Fruit fly (Drosophila melanogaster) Kc167 (cell line): ENCODE measurements around the gene CG5181.

Source experiments
- Myc ChIP-seq: fragments of >200 bp; optimal IDR thresholded peaks from 2 replicates; lab custom pipeline; 2017; ENCODE audit warnings: missing external identifiers
- Sin3A ChIP-seq: fragments of >200 bp; optimal IDR thresholded peaks from 2 replicates; lab custom pipeline; 2018; ENCODE audit warnings: missing external identifiers
- h ChIP-seq: fragments of >200 bp; optimal IDR thresholded peaks from 3 replicates; lab custom pipeline; 2018; ENCODE audit warnings: missing external identifiers
- insv ChIP-seq: fragments of >200 bp; optimal IDR thresholded peaks from 3 replicates; lab custom pipeline; 2018; ENCODE audit warnings: missing external identifiers
- psq ChIP-seq: fragments of >200 bp; optimal IDR thresholded peaks from 2 replicates; lab custom pipeline; 2017; ENCODE audit warnings: missing external identifiers
- ttk ChIP-seq: sonication (Bioruptor generic); optimal IDR thresholded peaks from 2 replicates; lab custom pipeline; 2017; ENCODE audit warnings: missing external identifiers

Gene CG5181

dm6 chr2L:7424907-7425689 is 15.5 kb upstream of the CG5181 start:
- TF ChIP-seq Myc (lab: Kevin White, UChicago), result no peak
- TF ChIP-seq ttk (lab: Kevin White, UChicago), result no peak
- TF ChIP-seq psq (lab: Kevin White, UChicago), result no peak
- no peak for TF ChIP-seq insv (lab: Kevin White, UChicago)
- TF ChIP-seq h, result no peak
- no peak for TF ChIP-seq Sin3A

dm6 chr2L:7424282-7424905 is 14.8 kb upstream of the CG5181 start:
- TF ChIP-seq insv (lab: Kevin White, UChicago) (no peak), h (no peak)

dm6 chr2L:7423333-7423895 is 13.8 kb upstream of the CG5181 start:
- no peak for TF ChIP-seq Sin3A
- TF ChIP-seq h, result no peak

- TF ChIP-seq Myc (lab: Kevin White, UChicago) (no peak), ttk (lab: Kevin White, UChicago) (no peak), insv (lab: Kevin White, UChicago) (no peak), h (no peak)
These were observed 13.0 kb upstream of the CG5181 start for dm6 chr2L:7422429-7423283.

dm6 chr2L:7420305-7421287 is 11.0 kb upstream of the CG5181 start:
- TF ChIP-seq h (no peak), Myc (lab: Kevin White, UChicago) (no peak), psq (lab: Kevin White, UChicago) (no peak), Sin3A (no peak), ttk (lab: Kevin White, UChicago) (no peak), insv (lab: Kevin White, UChicago) (no peak)

- TF ChIP-seq h (no peak), Myc (lab: Kevin White, UChicago) (no peak), insv (lab: Kevin White, UChicago) (no peak), psq (lab: Kevin White, UChicago) (no peak), Sin3A (no peak), ttk (lab: Kevin White, UChicago) (no peak)
These were observed 10.0 kb upstream of the CG5181 start for dm6 chr2L:7419408-7420304.

- TF ChIP-seq ttk (lab: Kevin White, UChicago), result no peak
- TF ChIP-seq Myc (lab: Kevin White, UChicago), result no peak
These were observed 8.8 kb upstream of the CG5181 start for dm6 chr2L:7418148-7418988.

- TF ChIP-seq Sin3A (no peak), psq (lab: Kevin White, UChicago) (no peak), Myc (lab: Kevin White, UChicago) (no peak), ttk (lab: Kevin White, UChicago) (no peak), insv (lab: Kevin White, UChicago) (no peak), h (no peak)
These were observed 2.5 kb upstream of the CG5181 start, which contains the start of gene chm for dm6 chr2L:7411947-7412621. Gene chm, plus strand, starts transcription at chr2L:7412417.

- TF ChIP-seq Myc (lab: Kevin White, UChicago) (no peak), h (no peak), insv (lab: Kevin White, UChicago) (no peak), Sin3A (no peak), psq (lab: Kevin White, UChicago) (no peak)
These were observed 1.0 kb upstream of the CG5181 start, which contains the start of gene CG15818 for dm6 chr2L:7410609-7411008. Gene CG15818, plus strand, starts transcription at chr2L:7410909.
